Fruit fly (Drosophila melanogaster): ENCODE data around the gene CG34160.

DNA sequence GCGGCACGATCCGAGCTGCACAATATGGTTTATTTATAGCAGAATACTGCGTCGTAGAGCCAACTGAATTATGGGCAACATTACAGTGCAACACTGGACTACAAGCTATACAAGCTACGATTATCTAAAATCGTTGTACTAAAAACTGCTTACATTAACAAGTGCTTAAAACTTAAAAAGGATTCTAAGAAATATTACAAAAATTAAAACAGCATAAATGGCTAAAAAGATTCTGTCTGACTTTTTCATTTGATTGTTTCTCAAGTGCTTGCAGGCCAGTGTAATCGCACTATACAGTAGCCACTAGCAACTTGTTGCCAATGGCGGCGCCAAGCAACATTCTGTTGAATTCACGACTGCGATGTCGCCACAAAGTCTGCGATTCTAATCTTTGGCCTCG, 37.2 kb downstream of the CG34160 start:
- TF ChIP-seq usp (GFP tag; optimal IDR thresholded peaks at IDR 0.05) (no peak), EcR (GFP tag; optimal IDR thresholded peaks at IDR 0.05) (no peak), psq (optimal IDR thresholded peaks at IDR 0.05) (no peak), CG8478 (optimal IDR thresholded peaks at IDR 0.05) (no peak), Dll (optimal IDR thresholded peaks at IDR 0.05) (no peak)

All from whole organism.